Worm (Caenorhabditis elegans) whole organism, L1 larva: ENCODE results near the gene F37A4.4.

Source experiments
- F16B12.6 ChIP-seq: fragments of 150-350 bp; optimal IDR thresholded peaks from 2 replicates; lab custom pipeline; 2014; ENCODE audit warnings: missing biosample characterization, missing genetic modification characterization
- ama-1 ChIP-seq: fragments of 150-350 bp; optimal IDR thresholded peaks from 2 replicates; lab custom pipeline; 2014
- dsc-1 ChIP-seq: sonication (generic microtip); optimal IDR thresholded peaks from 2 replicates; lab custom pipeline; 2016; ENCODE audit warnings: mild to moderate bottlenecking, missing genetic modification characterization, missing compliant biosample characterization
- efl-1 ChIP-seq, 4 experiments: fragments of 150-350 bp; optimal IDR thresholded peaks in 3 of 4; peaks in 1 of 4; 1 replicate in 1 of 4; 2 replicates in 3 of 4; lab custom pipeline; 2014; ENCODE audit warnings: missing biosample characterization in 2 of 4, missing genetic modification characterization in 2 of 4, missing genetic modification reagents in 2 of 4
- fkh-4 ChIP-seq: sonication (generic microtip); optimal IDR thresholded peaks from 2 replicates; lab custom pipeline; 2016; ENCODE audit warnings: missing compliant biosample characterization, missing genetic modification characterization, borderline replicate concordance
- lin-13 ChIP-seq: fragments of 150-350 bp; optimal IDR thresholded peaks from 2 replicates; lab custom pipeline; 2014; ENCODE audit warnings: missing biosample characterization, missing genetic modification reagents, missing genetic modification characterization
- lin-14 ChIP-seq: fragments of 200-800 bp; sonication (Bioruptor generic); optimal IDR thresholded peaks from 2 replicates; lab custom pipeline; 2018; ENCODE audit warnings: mild to moderate bottlenecking, missing genetic modification characterization, moderate library complexity, missing compliant biosample characterization
- mab-9 ChIP-seq: fragments of 200-800 bp; sonication (Bioruptor generic); IDR thresholded peaks from 2 replicates; pipeline ENCODE4 v1.3.6; 2022; ENCODE audit warnings: missing genetic modification reagents, missing genetic modification characterization, missing compliant biosample characterization
- nhr-237 ChIP-seq: fragments of 150-350 bp; optimal IDR thresholded peaks from 2 replicates; lab custom pipeline; 2014; ENCODE audit warnings: missing biosample characterization, missing genetic modification characterization
- nhr-71 ChIP-seq: sonication (generic microtip); optimal IDR thresholded peaks from 2 replicates; lab custom pipeline; 2016; ENCODE audit warnings: mild to moderate bottlenecking, missing genetic modification characterization, moderate library complexity, missing compliant biosample characterization
- nhr-77 ChIP-seq: fragments of 150-350 bp; optimal IDR thresholded peaks from 2 replicates; lab custom pipeline; 2014; ENCODE audit warnings: missing biosample characterization, missing genetic modification characterization
- pax-3 ChIP-seq: fragments of 200-800 bp; sonication (Bioruptor generic); optimal IDR thresholded peaks from 2 replicates; lab custom pipeline; 2018; ENCODE audit warnings: mild to moderate bottlenecking, missing genetic modification characterization, moderate library complexity, missing compliant biosample characterization
- unc-130 ChIP-seq: fragments of 150-350 bp; optimal IDR thresholded peaks from 2 replicates; lab custom pipeline; 2017; ENCODE audit warnings: missing biosample characterization, missing genetic modification characterization, inconsistent platforms
- unc-86 ChIP-seq: sonication (generic microtip); optimal IDR thresholded peaks from 2 replicates; lab custom pipeline; 2016; ENCODE audit warnings: missing genetic modification characterization, missing compliant biosample characterization
- vab-15 ChIP-seq: sonication (generic microtip); optimal IDR thresholded peaks from 2 replicates; lab custom pipeline; 2017; ENCODE audit warnings: missing genotype, mild to moderate bottlenecking, missing genetic modification characterization, missing compliant biosample characterization
- xbp-1 ChIP-seq: sonication (generic microtip); optimal IDR thresholded peaks from 2 replicates; lab custom pipeline; 2016; ENCODE audit warnings: missing genetic modification characterization, missing compliant biosample characterization

The F37A4.4 gene

ce11 chrIII:6752612-6753011 is 39.2 kb downstream of the F37A4.4 start:
- TF ChIP-seq dsc-1 (tag; lab: Kevin White, UChicago) (no peak), ama-1 (no peak), efl-1 (optimal IDR thresholded peaks at IDR 0.05; lab: Kevin White, UChicago) (no peak), efl-1 (GFP tag; optimal IDR thresholded peaks at IDR 0.05 in 1 of 2; lab: Kevin White, UChicago) (peak in 1 of 2 experiments; percentile 4), mab-9 (GFP tag; lab: Robert Waterston, UW) (no peak), nhr-71 (tag; lab: Kevin White, UChicago) (no peak), lin-13 (GFP tag; lab: Kevin White, UChicago) (no peak)

- TF ChIP-seq nhr-77 (tag; lab: Kevin White, UChicago), result no peak
- no peak for TF ChIP-seq unc-86 (tag; lab: Kevin White, UChicago)
- no peak for TF ChIP-seq F16B12.6 (tag; lab: Kevin White, UChicago)
- no peak for TF ChIP-seq nhr-237 (tag; lab: Kevin White, UChicago)
- no peak for TF ChIP-seq fkh-4 (tag; lab: Kevin White, UChicago)
- TF ChIP-seq lin-14, result no peak
- TF ChIP-seq xbp-1 (tag; lab: Kevin White, UChicago), result no peak
- TF ChIP-seq unc-130 (tag; lab: Kevin White, UChicago), result no peak
- no peak for TF ChIP-seq pax-3 (tag; lab: Kevin White, UChicago)
- no peak for TF ChIP-seq vab-15
Observed at ce11 chrIII:6756769-6757168, 43.4 kb downstream of the F37A4.4 start.
